Worm (Caenorhabditis elegans) whole organism, L2 larva: Measurements from ENCODE around the gene F47B8.3.
A peak's percentile ranks its signal among the peaks of the same experiment; 100 is the strongest.

Source experiments
- F13H6.1 ChIP-seq: sonication (generic microtip); optimal IDR thresholded peaks from 2 replicates; lab custom pipeline; 2016; ENCODE audit warnings: missing genetic modification characterization, missing compliant biosample characterization
- R02D3.7 ChIP-seq: fragments of 150-350 bp; optimal IDR thresholded peaks from 2 replicates; lab custom pipeline; 2014; ENCODE audit warnings: missing biosample characterization, missing genetic modification characterization
- elt-1 ChIP-seq: fragments of 150-350 bp; optimal IDR thresholded peaks from 2 replicates; lab custom pipeline; 2014; ENCODE audit warnings: missing biosample characterization, missing genetic modification characterization
- fos-1 ChIP-seq: fragments of 150-350 bp; optimal IDR thresholded peaks from 2 replicates; lab custom pipeline; 2014; ENCODE audit warnings: missing biosample characterization, missing genetic modification characterization
- nhr-21 ChIP-seq: fragments of 150-350 bp; optimal IDR thresholded peaks from 2 replicates; lab custom pipeline; 2014; ENCODE audit warnings: missing biosample characterization, missing genetic modification characterization
- nhr-237 ChIP-seq: fragments of 150-350 bp; optimal IDR thresholded peaks from 2 replicates; lab custom pipeline; 2014; ENCODE audit warnings: missing biosample characterization, missing genetic modification characterization
- nhr-77 ChIP-seq: fragments of 150-350 bp; optimal IDR thresholded peaks from 2 replicates; lab custom pipeline; 2014; ENCODE audit warnings: missing biosample characterization, missing genetic modification characterization
- skn-1 ChIP-seq: sonication (generic microtip); optimal IDR thresholded peaks from 2 replicates; lab custom pipeline; 2017; ENCODE audit warnings: missing biosample characterization, missing genetic modification characterization
- unc-39 ChIP-seq: fragments of 150-350 bp; optimal IDR thresholded peaks from 2 replicates; lab custom pipeline; 2014; ENCODE audit warnings: missing biosample characterization, missing genetic modification characterization
- unc-55 ChIP-seq: fragments of 150-350 bp; sonication (generic microtip); optimal IDR thresholded peaks from 3 replicates; lab custom pipeline; 2014; ENCODE audit warnings: missing biosample characterization, missing genetic modification reagents, missing genetic modification characterization
- unc-62 ChIP-seq: fragments of 150-350 bp; optimal IDR thresholded peaks from 2 replicates; lab custom pipeline; 2014; ENCODE audit warnings: missing biosample characterization, missing genetic modification reagents, missing genetic modification characterization
- ztf-11 ChIP-seq: sonication (generic microtip); optimal IDR thresholded peaks from 2 replicates; lab custom pipeline; 2017; ENCODE audit warnings: missing biosample characterization, missing genetic modification characterization

DNA sequence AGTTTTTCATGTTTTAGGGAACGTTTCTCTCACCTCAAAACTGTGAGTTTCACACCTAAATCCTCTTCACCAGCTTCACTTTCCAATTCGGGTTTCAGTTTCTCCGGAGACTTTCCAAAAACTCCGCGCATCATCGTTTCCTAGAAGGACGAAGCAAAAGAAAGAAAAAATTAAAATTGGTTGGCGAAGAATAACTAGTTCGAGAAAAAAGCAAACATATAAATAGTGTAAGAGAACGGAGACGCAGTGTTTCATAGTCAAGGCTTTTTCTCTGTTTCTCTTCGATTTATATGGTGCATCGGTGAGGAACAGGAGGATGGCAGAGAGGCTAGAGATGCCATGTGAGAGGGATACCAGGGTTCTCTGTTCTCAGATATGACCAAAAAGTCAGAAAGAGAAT lies at the start of gene F47B8.3:
- TF ChIP-seq fos-1 (tag; lab: Kevin White, UChicago) (peak; percentile 1), unc-62 (no peak), nhr-77 (no peak), F13H6.1 (tag; lab: Kevin White, UChicago) (peak; percentile 15), skn-1 (tag; lab: Kevin White, UChicago) (no peak), nhr-237 (tag; lab: Kevin White, UChicago) (no peak), unc-39 (no peak), R02D3.7 (tag; lab: Kevin White, UChicago) (no peak), unc-55 (peak; percentile 62), nhr-21 (tag; lab: Kevin White, UChicago) (no peak), ztf-11 (tag; lab: Kevin White, UChicago) (no peak), elt-1 (tag; lab: Kevin White, UChicago) (no peak)
